Fruit fly (Drosophila melanogaster): ENCODE measurements around the gene Ssadh.

The Ssadh gene

dm6 chr3R:25640463-25640862, 13.7 kb upstream of the Ssadh start:
- TF ChIP-seq Dfd (GFP tag; optimal IDR thresholded peaks at IDR 0.05) (no peak), jim (GFP tag; optimal IDR thresholded peaks at IDR 0.05) (no peak), Rel (GFP tag; optimal IDR thresholded peaks at IDR 0.05) (peak; percentile 90), Rel (tag; optimal IDR thresholded peaks at IDR 0.05) (peak; percentile 83), woc (GFP tag; optimal IDR thresholded peaks at IDR 0.05) (peak; percentile 92), dmrt93B (GFP tag; optimal IDR thresholded peaks at IDR 0.05) (peak; percentile 87), Mio (GFP tag; optimal IDR thresholded peaks at IDR 0.05) (peak; percentile 32), CG9705 (GFP tag; optimal IDR thresholded peaks at IDR 0.05) (peak; percentile 88), foxo (GFP tag; optimal IDR thresholded peaks at IDR 0.05) (peak; percentile 55 to 97), OdsH (GFP tag; optimal IDR thresholded peaks at IDR 0.05) (peak; percentile 93), sv (GFP tag; optimal IDR thresholded peaks at IDR 0.05) (no peak), Hr78 (GFP tag; optimal IDR thresholded peaks at IDR 0.05) (no peak), br (GFP tag; optimal IDR thresholded peaks at IDR 0.05) (peak; percentile 95), brk (GFP tag; optimal IDR thresholded peaks at IDR 0.05) (peak; percentile 93), N (GFP tag; optimal IDR thresholded peaks at IDR 0.05) (no peak), dl (GFP tag; optimal IDR thresholded peaks at IDR 0.05; ENCODE audit: insufficient read depth in 1 of 2, partially characterized antibody in 2 of 2) (no peak), dsf (GFP tag; optimal IDR thresholded peaks at IDR 0.05; ENCODE audit: borderline replicate concordance) (peak; percentile 58), HLH106 (tag; optimal IDR thresholded peaks at IDR 0.05) (peak; percentile 96), Hnf4 (GFP tag; optimal IDR thresholded peaks at IDR 0.05) (peak; percentile 93), Hr83 (GFP tag; optimal IDR thresholded peaks at IDR 0.05; ENCODE audit: poor library complexity, severe bottlenecking) (no peak), ey (GFP tag; optimal IDR thresholded peaks at IDR 0.05) (peak; percentile 91), sage (GFP tag; optimal IDR thresholded peaks at IDR 0.05) (peak; percentile 89), psq (GFP tag; optimal IDR thresholded peaks at IDR 0.05) (peak; percentile 91), lola (GFP tag; optimal IDR thresholded peaks at IDR 0.05) (no peak), fru (GFP tag; optimal IDR thresholded peaks at IDR 0.05) (peak; percentile 97), Sp1 (GFP tag; optimal IDR thresholded peaks at IDR 0.05) (peak; percentile 96), Jra (GFP tag; optimal IDR thresholded peaks at IDR 0.05) (peak; percentile 88), CrebA (GFP tag; optimal IDR thresholded peaks at IDR 0.05; ENCODE audit: borderline replicate concordance) (peak; percentile 89), GATAd (GFP tag; optimal IDR thresholded peaks at IDR 0.05) (no peak), pan (optimal IDR thresholded peaks at IDR 0.05) (no peak), h (GFP tag; optimal IDR thresholded peaks at IDR 0.05) (peak; percentile 97), Vsx2 (GFP tag; optimal IDR thresholded peaks at IDR 0.05; ENCODE audit: partially characterized antibody) (no peak), Abd-B (GFP tag; optimal IDR thresholded peaks at IDR 0.05) (no peak), usp (GFP tag; optimal IDR thresholded peaks at IDR 0.05) (no peak), CG32264 (GFP tag; optimal IDR thresholded peaks at IDR 0.05) (peak; percentile 82), rgr (GFP tag; optimal IDR thresholded peaks at IDR 0.05) (peak; percentile 93), tai (GFP tag; optimal IDR thresholded peaks at IDR 0.05) (peak; percentile 84), Dif (GFP tag; optimal IDR thresholded peaks at IDR 0.05; ENCODE audit: partially characterized antibody) (no peak), Myc (optimal IDR thresholded peaks at IDR 0.05) (no peak)

dm6 chr3R:25638961-25639360, 12.2 kb upstream of the Ssadh start:
- TF ChIP-seq sage (GFP tag; optimal IDR thresholded peaks at IDR 0.05) (peak; percentile 50), Abd-B (GFP tag; optimal IDR thresholded peaks at IDR 0.05) (no peak), HLH106 (tag; optimal IDR thresholded peaks at IDR 0.05) (peak; percentile 67), Mio (GFP tag; optimal IDR thresholded peaks at IDR 0.05) (no peak), pan (optimal IDR thresholded peaks at IDR 0.05) (no peak), Dif (GFP tag; optimal IDR thresholded peaks at IDR 0.05; ENCODE audit: partially characterized antibody) (no peak), tai (GFP tag; optimal IDR thresholded peaks at IDR 0.05) (peak; percentile 3), fru (GFP tag; optimal IDR thresholded peaks at IDR 0.05) (peak; percentile 83), foxo (GFP tag; optimal IDR thresholded peaks at IDR 0.05) (peak in 1 of 2 experiments; percentile 78), Hr83 (GFP tag; optimal IDR thresholded peaks at IDR 0.05; ENCODE audit: poor library complexity, severe bottlenecking) (no peak), Jra (GFP tag; optimal IDR thresholded peaks at IDR 0.05) (peak; percentile 29), psq (GFP tag; optimal IDR thresholded peaks at IDR 0.05) (peak; percentile 76), Rel (GFP tag; optimal IDR thresholded peaks at IDR 0.05) (peak; percentile 45), Rel (tag; optimal IDR thresholded peaks at IDR 0.05) (no peak), sv (GFP tag; optimal IDR thresholded peaks at IDR 0.05) (no peak), dmrt93B (GFP tag; optimal IDR thresholded peaks at IDR 0.05) (no peak), Vsx2 (GFP tag; optimal IDR thresholded peaks at IDR 0.05; ENCODE audit: partially characterized antibody) (no peak), Hr78 (GFP tag; optimal IDR thresholded peaks at IDR 0.05) (no peak), h (GFP tag; optimal IDR thresholded peaks at IDR 0.05) (peak; percentile 78), dl (GFP tag; optimal IDR thresholded peaks at IDR 0.05; ENCODE audit: insufficient read depth in 1 of 2, partially characterized antibody in 2 of 2) (no peak), jim (GFP tag; optimal IDR thresholded peaks at IDR 0.05) (no peak), Myc (optimal IDR thresholded peaks at IDR 0.05) (no peak), lola (GFP tag; optimal IDR thresholded peaks at IDR 0.05) (no peak), CrebA (GFP tag; optimal IDR thresholded peaks at IDR 0.05; ENCODE audit: borderline replicate concordance) (peak; percentile 57), Dfd (GFP tag; optimal IDR thresholded peaks at IDR 0.05) (no peak), N (GFP tag; optimal IDR thresholded peaks at IDR 0.05) (no peak), rgr (GFP tag; optimal IDR thresholded peaks at IDR 0.05) (peak; percentile 62), Sp1 (GFP tag; optimal IDR thresholded peaks at IDR 0.05) (peak; percentile 67), ey (GFP tag; optimal IDR thresholded peaks at IDR 0.05) (peak; percentile 65), GATAd (GFP tag; optimal IDR thresholded peaks at IDR 0.05) (no peak), CG32264 (GFP tag; optimal IDR thresholded peaks at IDR 0.05) (peak; percentile 19), CG9705 (GFP tag; optimal IDR thresholded peaks at IDR 0.05) (peak; percentile 1), usp (GFP tag; optimal IDR thresholded peaks at IDR 0.05) (no peak), br (GFP tag; optimal IDR thresholded peaks at IDR 0.05) (peak; percentile 58), dsf (GFP tag; optimal IDR thresholded peaks at IDR 0.05; ENCODE audit: borderline replicate concordance) (no peak), OdsH (GFP tag; optimal IDR thresholded peaks at IDR 0.05) (peak; percentile 57), brk (GFP tag; optimal IDR thresholded peaks at IDR 0.05) (peak; percentile 59), woc (GFP tag; optimal IDR thresholded peaks at IDR 0.05) (peak; percentile 54), Hnf4 (GFP tag; optimal IDR thresholded peaks at IDR 0.05) (peak; percentile 53)

Data from whole organism, wandering third instar larva.